Fruit fly (Drosophila melanogaster) whole organism, embryonic: ENCODE results near the gene Ask1.
A peak's percentile ranks its signal among the peaks of the same experiment; 100 is the strongest.

Source experiments
- Bdp1 ChIP-seq: fragments of 200-800 bp; sonication (Bioruptor generic); optimal IDR thresholded peaks from 3 replicates; lab custom pipeline; 2016; ENCODE audit warnings: missing biosample characterization, missing genetic modification characterization
- CG10209 ChIP-seq: fragments of 200-800 bp; sonication (Bioruptor generic); optimal IDR thresholded peaks from 3 replicates; lab custom pipeline; 2017; ENCODE audit warnings: missing biosample characterization, mild to moderate bottlenecking, missing genetic modification characterization, missing genetic modification reagents
- CG11247 ChIP-seq: fragments of 200-800 bp; sonication (Bioruptor generic); IDR thresholded peaks from 2 replicates; pipeline ENCODE4 v1.3.6; 2022; ENCODE audit warnings: missing biosample characterization, missing genetic modification characterization
- CG11504 ChIP-seq: fragments of 200-800 bp; sonication (Bioruptor generic); optimal IDR thresholded peaks from 3 replicates; lab custom pipeline; 2019; ENCODE audit warnings: missing biosample characterization, mild to moderate bottlenecking, missing genetic modification characterization, moderate library complexity
- CG13424 ChIP-seq: fragments of 200-800 bp; sonication (Bioruptor generic); optimal IDR thresholded peaks from 2 replicates; lab custom pipeline; 2019; ENCODE audit warnings: missing biosample characterization, mild to moderate bottlenecking, missing genetic modification characterization, moderate library complexity
- CG14710 ChIP-seq: fragments of 200-800 bp; sonication (Bioruptor generic); optimal IDR thresholded peaks from 3 replicates; lab custom pipeline; 2019; ENCODE audit warnings: missing biosample characterization, mild to moderate bottlenecking, missing genetic modification characterization, moderate library complexity
- CG15479 ChIP-seq: fragments of 200-800 bp; sonication (Bioruptor generic); optimal IDR thresholded peaks from 3 replicates; lab custom pipeline; 2019; ENCODE audit warnings: missing biosample characterization, mild to moderate bottlenecking, missing genetic modification characterization, moderate library complexity
- CG15601 ChIP-seq: fragments of 200-800 bp; sonication (Bioruptor generic); optimal IDR thresholded peaks from 3 replicates; lab custom pipeline; 2019; ENCODE audit warnings: missing biosample characterization, mild to moderate bottlenecking, missing genetic modification characterization, moderate library complexity
- CG1603 ChIP-seq: fragments of 200-800 bp; sonication (Bioruptor generic); optimal IDR thresholded peaks from 2 replicates; lab custom pipeline; 2019; ENCODE audit warnings: missing biosample characterization, mild to moderate bottlenecking, missing genetic modification characterization, moderate library complexity
- CG17328 ChIP-seq: fragments of 200-800 bp; sonication (Bioruptor generic); IDR thresholded peaks from 2 replicates; pipeline ENCODE4 v1.3.6; 2022; ENCODE audit warnings: missing biosample characterization, missing genetic modification characterization
- CG17802 ChIP-seq: fragments of 200-800 bp; sonication (Bioruptor generic); optimal IDR thresholded peaks from 2 replicates; lab custom pipeline; 2018; ENCODE audit warnings: missing biosample characterization, mild to moderate bottlenecking, missing genetic modification characterization, moderate library complexity
- CG17829 ChIP-seq: fragments of 200-800 bp; optimal IDR thresholded peaks from 2 replicates; lab custom pipeline; 2019; ENCODE audit warnings: missing biosample characterization, mild to moderate bottlenecking, missing genetic modification characterization, moderate library complexity
- CG32767 ChIP-seq: fragments of 200-800 bp; sonication (Bioruptor generic); IDR thresholded peaks from 2 replicates; pipeline ENCODE4 v1.3.6; 2022; ENCODE audit warnings: missing biosample characterization, missing genetic modification characterization
- CG3281 ChIP-seq: fragments of 200-800 bp; sonication (Bioruptor generic); optimal IDR thresholded peaks from 3 replicates; lab custom pipeline; 2017; ENCODE audit warnings: missing biosample characterization, mild to moderate bottlenecking, missing genetic modification characterization
- CG7372 ChIP-seq: fragments of 200-800 bp; sonication (Bioruptor generic); IDR thresholded peaks from 2 replicates; pipeline ENCODE4 v1.3.6; 2022; ENCODE audit warnings: missing biosample characterization, missing genetic modification characterization
- CG7745 ChIP-seq: fragments of 200-800 bp; sonication (Bioruptor generic); optimal IDR thresholded peaks from 2 replicates; lab custom pipeline; 2018; ENCODE audit warnings: missing biosample characterization, mild to moderate bottlenecking, missing genetic modification characterization, moderate library complexity
- CG8281 ChIP-seq: fragments of 200-800 bp; sonication (Bioruptor generic); optimal IDR thresholded peaks from 2 replicates; lab custom pipeline; 2018; ENCODE audit warnings: missing biosample characterization, mild to moderate bottlenecking, missing genetic modification characterization, moderate library complexity
- CG9817 ChIP-seq: fragments of 200-800 bp; sonication (Bioruptor generic); optimal IDR thresholded peaks from 2 replicates; lab custom pipeline; 2018; ENCODE audit warnings: missing biosample characterization, mild to moderate bottlenecking, missing genetic modification characterization, moderate library complexity
- Dbx ChIP-seq: fragments of 200-800 bp; sonication (Bioruptor generic); IDR thresholded peaks from 3 replicates; pipeline ENCODE4 v1.3.6; 2022; ENCODE audit warnings: missing biosample characterization, missing genetic modification characterization
- Dek ChIP-seq: fragments of 200-800 bp; sonication (Bioruptor generic); optimal IDR thresholded peaks from 3 replicates; lab custom pipeline; 2019; ENCODE audit warnings: missing biosample characterization, mild to moderate bottlenecking, missing genetic modification characterization, moderate library complexity
- ERR ChIP-seq: fragments of 200-800 bp; sonication (Bioruptor generic); optimal IDR thresholded peaks from 2 replicates; lab custom pipeline; 2016; ENCODE audit warnings: missing biosample characterization, missing genetic modification characterization
- GATAe ChIP-seq: fragments of 200-800 bp; sonication (Bioruptor generic); conservative IDR thresholded peaks from 2 replicates; pipeline ENCODE4 v1.3.6; 2022; ENCODE audit warnings: missing biosample characterization, missing genetic modification characterization
- HmgD ChIP-seq: fragments of 200-800 bp; sonication (Bioruptor generic); optimal IDR thresholded peaks from 3 replicates; lab custom pipeline; 2016; ENCODE audit warnings: missing biosample characterization, missing genetic modification characterization
- Hr78 ChIP-seq, 2 experiments: fragments of 200-800 bp in 1 of 2; fragments of >200 bp in 1 of 2; sonication (Bioruptor generic) in 1 of 2; optimal IDR thresholded peaks; 2 replicates each; lab custom pipeline; 2017 to 2019; ENCODE audit warnings: missing biosample characterization in 2 of 2, missing genetic modification characterization in 2 of 2, mild to moderate bottlenecking in 1 of 2, moderate library complexity in 1 of 2
- Hsf ChIP-seq: fragments of 200-800 bp; sonication (Bioruptor generic); optimal IDR thresholded peaks from 3 replicates; lab custom pipeline; 2016; ENCODE audit warnings: missing biosample characterization, missing genetic modification characterization
- Max ChIP-seq: fragments of 200-800 bp; sonication (Bioruptor generic); optimal IDR thresholded peaks from 2 replicates; lab custom pipeline; 2016; ENCODE audit warnings: missing biosample characterization, mild to moderate bottlenecking, missing genetic modification characterization
- Mrtf ChIP-seq: fragments of 200-800 bp; sonication (Bioruptor generic); IDR thresholded peaks from 3 replicates; pipeline ENCODE4 v1.3.6; 2022; ENCODE audit warnings: missing biosample characterization, missing genetic modification characterization
- Neu2 ChIP-seq: fragments of 200-800 bp; sonication (Bioruptor generic); optimal IDR thresholded peaks from 3 replicates; lab custom pipeline; 2016; ENCODE audit warnings: missing biosample characterization, missing genetic modification characterization, borderline replicate concordance
- Nf-YB ChIP-seq: fragments of 200-800 bp; sonication (Bioruptor generic); optimal IDR thresholded peaks from 3 replicates; lab custom pipeline; 2019; ENCODE audit warnings: missing biosample characterization, mild to moderate bottlenecking, missing genetic modification characterization, moderate library complexity
- Ptx1 ChIP-seq: fragments of 200-800 bp; sonication (Bioruptor generic); IDR thresholded peaks from 2 replicates; pipeline ENCODE4 v1.3.6; 2022; ENCODE audit warnings: missing biosample characterization, missing genetic modification characterization
- Taf1 ChIP-seq: fragments of 200-800 bp; sonication (Bioruptor generic); IDR thresholded peaks from 2 replicates; pipeline ENCODE4 v1.3.6; 2022; ENCODE audit warnings: missing biosample characterization, missing genetic modification characterization
- Xrp1 ChIP-seq: fragments of 200-800 bp; sonication (Bioruptor generic); IDR thresholded peaks from 2 replicates; pipeline ENCODE4 v1.3.6; 2022; ENCODE audit warnings: missing biosample characterization, missing genetic modification characterization
- cad ChIP-seq: fragments of >200 bp; optimal IDR thresholded peaks from 2 replicates; lab custom pipeline; 2017; ENCODE audit warnings: missing biosample characterization, missing genetic modification characterization
- cg ChIP-seq: fragments of 200-800 bp; sonication (Bioruptor generic); optimal IDR thresholded peaks from 3 replicates; lab custom pipeline; 2019; ENCODE audit warnings: missing biosample characterization, mild to moderate bottlenecking, missing genetic modification characterization, moderate library complexity
- corto ChIP-seq: fragments of 200-800 bp; sonication (Bioruptor generic); optimal IDR thresholded peaks from 2 replicates; lab custom pipeline; 2016; ENCODE audit warnings: missing biosample characterization, mild to moderate bottlenecking, missing genetic modification characterization, moderate library complexity
- cwo ChIP-seq: fragments of 200-800 bp; sonication (Bioruptor generic); optimal IDR thresholded peaks from 3 replicates; lab custom pipeline; 2017; ENCODE audit warnings: missing biosample characterization, missing genetic modification characterization, mild to moderate bottlenecking, moderate library complexity, missing genetic modification reagents
- disco-r ChIP-seq: fragments of 200-800 bp; sonication (Bioruptor generic); optimal IDR thresholded peaks from 2 replicates; lab custom pipeline; 2016; ENCODE audit warnings: missing biosample characterization, missing genetic modification characterization
- dmrt99B ChIP-seq: fragments of 200-800 bp; sonication (Bioruptor generic); optimal IDR thresholded peaks from 2 replicates; lab custom pipeline; 2018; ENCODE audit warnings: missing biosample characterization, mild to moderate bottlenecking, missing genetic modification characterization, moderate library complexity
- fd3F ChIP-seq: fragments of 200-800 bp; sonication (Bioruptor generic); optimal IDR thresholded peaks from 2 replicates; lab custom pipeline; 2018; ENCODE audit warnings: missing biosample characterization, mild to moderate bottlenecking, missing genetic modification characterization, moderate library complexity
- fru ChIP-seq: fragments of >200 bp; optimal IDR thresholded peaks from 2 replicates; lab custom pipeline; 2017
- h ChIP-seq: fragments of >200 bp; optimal IDR thresholded peaks from 2 replicates; lab custom pipeline; 2017
- lmd ChIP-seq: fragments of 200-800 bp; sonication (Bioruptor generic); IDR thresholded peaks from 2 replicates; pipeline ENCODE4 v1.3.6; 2022; ENCODE audit warnings: missing biosample characterization, missing genetic modification characterization
- nau ChIP-seq: fragments of 200-800 bp; sonication (Bioruptor generic); optimal IDR thresholded peaks from 3 replicates; lab custom pipeline; 2017; ENCODE audit warnings: missing biosample characterization, mild to moderate bottlenecking, missing genetic modification characterization, missing genetic modification reagents
- oc ChIP-seq: fragments of 200-800 bp; sonication (Bioruptor generic); optimal IDR thresholded peaks from 2 replicates; lab custom pipeline; 2018; ENCODE audit warnings: missing biosample characterization, mild to moderate bottlenecking, missing genetic modification characterization, moderate library complexity
- schlank ChIP-seq: fragments of 200-800 bp; sonication (Bioruptor generic); optimal IDR thresholded peaks from 2 replicates; lab custom pipeline; 2018; ENCODE audit warnings: missing biosample characterization, mild to moderate bottlenecking, missing genetic modification characterization
- sob ChIP-seq: fragments of 200-800 bp; sonication (Bioruptor generic); IDR thresholded peaks from 2 replicates; pipeline ENCODE4 v1.3.6; 2022; ENCODE audit warnings: missing biosample characterization, missing genetic modification characterization
- tgo ChIP-seq: fragments of 200-800 bp; sonication (Bioruptor generic); IDR thresholded peaks from 3 replicates; pipeline ENCODE4 v1.3.6; 2022; ENCODE audit warnings: missing biosample characterization, missing genetic modification characterization
- tna ChIP-seq: fragments of 200-800 bp; sonication (Bioruptor generic); IDR thresholded peaks from 2 replicates; pipeline ENCODE4 v1.3.6; 2022; ENCODE audit warnings: missing biosample characterization, missing genetic modification characterization; ENCODE audit not compliant: partially characterized antibody
- vfl ChIP-seq: fragments of 200-800 bp; sonication (Bioruptor generic); optimal IDR thresholded peaks from 2 replicates; lab custom pipeline; 2016; ENCODE audit warnings: missing biosample characterization, missing genetic modification characterization
- wdn ChIP-seq: fragments of 200-800 bp; sonication (Bioruptor generic); IDR thresholded peaks from 2 replicates; pipeline ENCODE4 v1.3.6; 2022; ENCODE audit warnings: missing biosample characterization, missing genetic modification characterization
- zfh1 ChIP-seq: fragments of 200-800 bp; sonication (Bioruptor generic); IDR thresholded peaks from 3 replicates; pipeline ENCODE4 v1.3.6; 2022; ENCODE audit warnings: missing biosample characterization, missing genetic modification characterization

Ask1 gene

dm6 chr3R:19890340-19890998 is 10.9 kb downstream of the Ask1 start, which contains the start of gene CG4733 (continued):
- TF ChIP-seq Ptx1 (GFP tag; lab: Robert Waterston, UW) (no peak), Mrtf (GFP tag; lab: Robert Waterston, UW) (no peak), sob (no peak), zfh1 (GFP tag; lab: Robert Waterston, UW) (no peak), CG17328 (GFP tag; lab: Robert Waterston, UW) (no peak), nau (GFP tag; lab: Kevin White, UChicago) (no peak), cg (no peak), CG15479 (GFP tag; lab: Kevin White, UChicago) (no peak), oc (no peak), CG7372 (no peak), CG17829 (tag; lab: Kevin White, UChicago) (no peak), Dbx (no peak), CG14710 (tag; lab: Kevin White, UChicago) (peak; percentile 8), wdn (no peak), disco-r (GFP tag; lab: Kevin White, UChicago) (no peak), CG11504 (tag; lab: Kevin White, UChicago) (peak; percentile 24), cwo (no peak), cad (GFP tag; lab: Kevin White, UChicago) (no peak), HmgD (GFP tag; lab: Kevin White, UChicago) (no peak), Bdp1 (GFP tag; lab: Kevin White, UChicago) (no peak), Taf1 (GFP tag; lab: Robert Waterston, UW) (no peak), Xrp1 (GFP tag; lab: Robert Waterston, UW) (no peak), fru (lab: Kevin White, UChicago) (no peak), GATAe (GFP tag; lab: Robert Waterston, UW) (no peak), CG17802 (tag; lab: Kevin White, UChicago) (no peak), tna (GFP tag; lab: Robert Waterston, UW) (no peak), CG10209 (GFP tag; lab: Kevin White, UChicago) (no peak), CG13424 (tag; lab: Kevin White, UChicago) (peak; percentile 26), CG7745 (no peak), CG15601 (tag; lab: Kevin White, UChicago) (no peak), CG3281 (GFP tag; lab: Kevin White, UChicago) (peak; percentile 7), Dek (tag; lab: Kevin White, UChicago) (peak; percentile 19), Neu2 (no peak), vfl (GFP tag; lab: Kevin White, UChicago) (no peak), CG9817 (tag; lab: Kevin White, UChicago) (no peak), CG32767 (GFP tag; lab: Robert Waterston, UW) (no peak), CG1603 (tag; lab: Kevin White, UChicago) (no peak), Hr78 (GFP tag; optimal IDR thresholded peaks at IDR 0.05; lab: Kevin White, UChicago) (peak in 1 of 2 experiments; percentile 14), dmrt99B (tag; lab: Kevin White, UChicago) (peak; percentile 0), CG8281 (tag; lab: Kevin White, UChicago) (no peak), corto (GFP tag; lab: Kevin White, UChicago) (no peak), Max (GFP tag; lab: Kevin White, UChicago) (no peak), Hsf (no peak), h (lab: Kevin White, UChicago) (no peak), fd3F (no peak), tgo (GFP tag; lab: Robert Waterston, UW) (no peak), Nf-YB (GFP tag; lab: Kevin White, UChicago) (peak; percentile 5), schlank (tag; lab: Kevin White, UChicago) (no peak), ERR (GFP tag; lab: Kevin White, UChicago) (no peak), CG11247 (no peak), lmd (GFP tag; lab: Robert Waterston, UW) (no peak)
